Fruit fly (Drosophila melanogaster) whole organism, embryonic: ENCODE measurements around the gene Dbx.

Experiments
- CG10979 ChIP-seq: fragments of 200-800 bp; sonication (Bioruptor generic); optimal IDR thresholded peaks from 2 replicates; lab custom pipeline; 2018; ENCODE audit warnings: missing biosample characterization, mild to moderate bottlenecking, missing genetic modification characterization, moderate library complexity
- CG11560 ChIP-seq: fragments of 200-800 bp; sonication (Bioruptor generic); IDR thresholded peaks from 3 replicates; pipeline ENCODE4 v1.3.6; 2022; ENCODE audit warnings: missing biosample characterization, missing genetic modification characterization
- CG11696 ChIP-seq: fragments of 200-800 bp; sonication (Bioruptor generic); IDR thresholded peaks from 2 replicates; pipeline ENCODE4 v1.3.6; 2022; ENCODE audit warnings: missing biosample characterization, missing genetic modification characterization
- CG12659 ChIP-seq: fragments of 200-800 bp; sonication (Bioruptor generic); optimal IDR thresholded peaks from 3 replicates; lab custom pipeline; 2017; ENCODE audit warnings: mild to moderate bottlenecking, missing biosample characterization, missing genetic modification reagents, missing genetic modification characterization
- CG13296 ChIP-seq: fragments of 200-800 bp; sonication (Bioruptor generic); optimal IDR thresholded peaks from 3 replicates; lab custom pipeline; 2018; ENCODE audit warnings: missing biosample characterization, mild to moderate bottlenecking, missing genetic modification characterization
- CG13775 ChIP-seq: fragments of 200-800 bp; sonication (Bioruptor generic); optimal IDR thresholded peaks from 3 replicates; lab custom pipeline; 2017; ENCODE audit warnings: missing biosample characterization, mild to moderate bottlenecking, missing genetic modification characterization
- CG14860 ChIP-seq: fragments of 200-800 bp; sonication (Bioruptor generic); IDR thresholded peaks from 3 replicates; pipeline ENCODE4 v1.3.6; 2022; ENCODE audit warnings: missing biosample characterization, missing genetic modification characterization; ENCODE audit not compliant: partially characterized antibody
- CG14965 ChIP-seq: fragments of 200-800 bp; sonication (Bioruptor generic); optimal IDR thresholded peaks from 2 replicates; lab custom pipeline; 2016; ENCODE audit warnings: missing biosample characterization, missing genetic modification characterization, borderline replicate concordance
- CG15269 ChIP-seq: fragments of 200-800 bp; sonication (Bioruptor generic); optimal IDR thresholded peaks from 2 replicates; lab custom pipeline; 2018; ENCODE audit warnings: missing biosample characterization, mild to moderate bottlenecking, missing genetic modification characterization, moderate library complexity
- CG17361 ChIP-seq: fragments of 200-800 bp; sonication (Bioruptor generic); IDR thresholded peaks from 3 replicates; pipeline ENCODE4 v1.3.6; 2022; ENCODE audit warnings: missing biosample characterization, missing genetic modification characterization
- CG17568 ChIP-seq: fragments of 200-800 bp; sonication (Bioruptor generic); optimal IDR thresholded peaks from 2 replicates; lab custom pipeline; 2018; ENCODE audit warnings: missing biosample characterization, mild to moderate bottlenecking, missing genetic modification characterization, moderate library complexity
- CG1832 ChIP-seq: fragments of 200-800 bp; sonication (Bioruptor generic); optimal IDR thresholded peaks from 2 replicates; lab custom pipeline; 2017; ENCODE audit warnings: missing biosample characterization, mild to moderate bottlenecking, missing genetic modification characterization, inconsistent platforms
- CG3065 ChIP-seq: fragments of 200-800 bp; sonication (Bioruptor generic); optimal IDR thresholded peaks from 2 replicates; lab custom pipeline; 2016; ENCODE audit warnings: missing biosample characterization, missing genetic modification characterization
- CG3995 ChIP-seq: fragments of 200-800 bp; sonication (Bioruptor generic); optimal IDR thresholded peaks from 3 replicates; lab custom pipeline; 2016; ENCODE audit warnings: missing biosample characterization, missing genetic modification characterization
- CG43689 ChIP-seq: fragments of 200-800 bp; sonication (Bioruptor generic); IDR thresholded peaks from 2 replicates; pipeline ENCODE4 v1.3.6; 2022; ENCODE audit warnings: missing biosample characterization, missing genetic modification characterization
- CG7786 ChIP-seq: fragments of 200-800 bp; sonication (Bioruptor generic); optimal IDR thresholded peaks from 2 replicates; lab custom pipeline; 2016; ENCODE audit warnings: missing biosample characterization, missing genetic modification characterization
- CG8281 ChIP-seq: fragments of 200-800 bp; sonication (Bioruptor generic); optimal IDR thresholded peaks from 2 replicates; lab custom pipeline; 2018; ENCODE audit warnings: missing biosample characterization, mild to moderate bottlenecking, missing genetic modification characterization, moderate library complexity
- CG8944 ChIP-seq: fragments of 200-800 bp; sonication (Bioruptor generic); optimal IDR thresholded peaks from 3 replicates; lab custom pipeline; 2016; ENCODE audit warnings: missing biosample characterization, missing genetic modification characterization
- D19B ChIP-seq: fragments of 200-800 bp; sonication (Bioruptor generic); optimal IDR thresholded peaks from 2 replicates; lab custom pipeline; 2017; ENCODE audit warnings: missing biosample characterization, mild to moderate bottlenecking, missing genetic modification characterization
- GATAe ChIP-seq: fragments of 200-800 bp; sonication (Bioruptor generic); conservative IDR thresholded peaks from 2 replicates; pipeline ENCODE4 v1.3.6; 2022; ENCODE audit warnings: missing biosample characterization, missing genetic modification characterization
- Hand ChIP-seq: fragments of 200-800 bp; sonication (Bioruptor generic); optimal IDR thresholded peaks from 2 replicates; lab custom pipeline; 2017; ENCODE audit warnings: mild to moderate bottlenecking, missing biosample characterization, missing genetic modification reagents, missing genetic modification characterization
- Med ChIP-seq: fragments of 200-800 bp; sonication (Bioruptor generic); peaks from one replicate; lab custom pipeline; 2016; ENCODE audit warnings: missing biosample characterization, missing genetic modification characterization, mild to moderate bottlenecking, inconsistent platforms, moderate library complexity
- NC2α ChIP-seq: fragments of 200-800 bp; sonication (Bioruptor generic); optimal IDR thresholded peaks from 2 replicates; lab custom pipeline; 2016; ENCODE audit warnings: missing biosample characterization, missing genetic modification characterization
- NFAT ChIP-seq: fragments of 200-800 bp; sonication (Bioruptor generic); IDR thresholded peaks from 2 replicates; pipeline ENCODE4 v1.3.6; 2022; ENCODE audit warnings: missing biosample characterization, missing genetic modification characterization
- Ravus ChIP-seq: fragments of 200-800 bp; sonication (Bioruptor generic); IDR thresholded peaks from 2 replicates; pipeline ENCODE4 v1.3.6; 2022; ENCODE audit warnings: missing biosample characterization, missing genetic modification characterization
- Spps ChIP-seq: fragments of 200-800 bp; sonication (Bioruptor generic); optimal IDR thresholded peaks from 2 replicates; lab custom pipeline; 2018; ENCODE audit warnings: missing biosample characterization, mild to moderate bottlenecking, missing genetic modification characterization
- abd-A ChIP-seq: fragments of 200-800 bp; sonication (Bioruptor generic); optimal IDR thresholded peaks from 3 replicates; lab custom pipeline; 2019; ENCODE audit warnings: missing biosample characterization, mild to moderate bottlenecking, missing genetic modification characterization, moderate library complexity
- ase ChIP-seq: fragments of 200-800 bp; sonication (Bioruptor generic); IDR thresholded peaks from 3 replicates; pipeline ENCODE4 v1.3.6; 2022; ENCODE audit warnings: missing biosample characterization, missing genetic modification characterization
- bcd ChIP-seq: fragments of 200-800 bp; sonication (Bioruptor generic); optimal IDR thresholded peaks from 2 replicates; lab custom pipeline; 2017; ENCODE audit warnings: missing biosample characterization, mild to moderate bottlenecking, missing genetic modification characterization
- bsh ChIP-seq, 2 experiments: fragments of 200-800 bp; sonication (Bioruptor generic); optimal IDR thresholded peaks; 2 replicates each; lab custom pipeline; 2017 to 2018; ENCODE audit warnings: mild to moderate bottlenecking in 2 of 2, missing biosample characterization in 2 of 2, missing genetic modification characterization in 2 of 2, moderate library complexity in 1 of 2
- cas ChIP-seq: fragments of 200-800 bp; sonication (Bioruptor generic); IDR thresholded peaks from 2 replicates; pipeline ENCODE4 v1.3.6; 2022; ENCODE audit warnings: missing biosample characterization, missing genetic modification characterization
- dmrt11E ChIP-seq: fragments of 200-800 bp; sonication (Bioruptor generic); optimal IDR thresholded peaks from 3 replicates; lab custom pipeline; 2018; ENCODE audit warnings: missing biosample characterization, mild to moderate bottlenecking, missing genetic modification characterization, moderate library complexity
- dmrt99B ChIP-seq: fragments of 200-800 bp; sonication (Bioruptor generic); optimal IDR thresholded peaks from 2 replicates; lab custom pipeline; 2018; ENCODE audit warnings: missing biosample characterization, mild to moderate bottlenecking, missing genetic modification characterization, moderate library complexity
- fd102C ChIP-seq: fragments of 200-800 bp; sonication (Bioruptor generic); optimal IDR thresholded peaks from 2 replicates; lab custom pipeline; 2018; ENCODE audit warnings: missing biosample characterization, mild to moderate bottlenecking, missing genetic modification characterization, moderate library complexity
- gcm2 ChIP-seq: fragments of 200-800 bp; sonication (Bioruptor generic); optimal IDR thresholded peaks from 2 replicates; lab custom pipeline; 2016; ENCODE audit warnings: missing biosample characterization, missing genetic modification characterization
- grau ChIP-seq: fragments of 200-800 bp; optimal IDR thresholded peaks from 3 replicates; lab custom pipeline; 2019; ENCODE audit warnings: missing biosample characterization, mild to moderate bottlenecking, missing genetic modification characterization, moderate library complexity
- klu ChIP-seq: fragments of 200-800 bp; sonication (Bioruptor generic); IDR thresholded peaks from 2 replicates; pipeline ENCODE4 v1.3.6; 2022; ENCODE audit warnings: missing biosample characterization, missing genetic modification characterization
- knrl ChIP-seq: fragments of 200-800 bp; sonication (Bioruptor generic); IDR thresholded peaks from 3 replicates; pipeline ENCODE4 v1.3.6; 2022; ENCODE audit warnings: missing biosample characterization, missing genetic modification characterization; ENCODE audit not compliant: partially characterized antibody
- lov ChIP-seq, 2 experiments: fragments of 200-800 bp in 1 of 2; fragments of >200 bp in 1 of 2; sonication (Bioruptor generic) in 1 of 2; IDR thresholded peaks in 1 of 2; optimal IDR thresholded peaks in 1 of 2; 2 replicates in 1 of 2; 3 replicates in 1 of 2; pipeline versions ENCODE4 v1.3.6 to Lab custom; 2017 to 2022; ENCODE audit warnings: missing biosample characterization in 1 of 2, missing genetic modification characterization in 1 of 2
- luna ChIP-seq: fragments of 200-800 bp; sonication (Bioruptor generic); optimal IDR thresholded peaks from 2 replicates; lab custom pipeline; 2016; ENCODE audit warnings: missing biosample characterization, missing genetic modification characterization
- nerfin-1 ChIP-seq: fragments of 200-800 bp; sonication (Bioruptor generic); optimal IDR thresholded peaks from 3 replicates; lab custom pipeline; 2019; ENCODE audit warnings: missing biosample characterization, mild to moderate bottlenecking, missing genetic modification characterization, moderate library complexity
- org-1 ChIP-seq: fragments of 200-800 bp; sonication (Bioruptor generic); optimal IDR thresholded peaks from 2 replicates; lab custom pipeline; 2017; ENCODE audit warnings: missing biosample characterization, missing genetic modification characterization
- p53 ChIP-seq: fragments of 200-800 bp; sonication (Bioruptor generic); optimal IDR thresholded peaks from 2 replicates; lab custom pipeline; 2016; ENCODE audit warnings: missing biosample characterization, missing genetic modification characterization
- pb ChIP-seq: fragments of 200-800 bp; sonication (Bioruptor generic); optimal IDR thresholded peaks from 3 replicates; lab custom pipeline; 2016; ENCODE audit warnings: missing biosample characterization, missing genetic modification characterization
- ro ChIP-seq: fragments of 200-800 bp; sonication (Bioruptor generic); IDR thresholded peaks from 2 replicates; pipeline ENCODE4 v1.3.6; 2022; ENCODE audit warnings: missing biosample characterization, missing genetic modification characterization
- row ChIP-seq: fragments of 200-800 bp; sonication (Bioruptor generic); IDR thresholded peaks from 3 replicates; pipeline ENCODE4 v1.3.6; 2022; ENCODE audit warnings: missing biosample characterization, missing genetic modification characterization
- scrt ChIP-seq: fragments of 200-800 bp; sonication (Bioruptor generic); optimal IDR thresholded peaks from 2 replicates; lab custom pipeline; 2018; ENCODE audit warnings: missing biosample characterization, mild to moderate bottlenecking, missing genetic modification characterization, moderate library complexity
- seq ChIP-seq: fragments of 200-800 bp; sonication (Bioruptor generic); IDR thresholded peaks from 2 replicates; pipeline ENCODE4 v1.3.6; 2022; ENCODE audit warnings: missing biosample characterization, missing genetic modification characterization
- tx ChIP-seq: fragments of 200-800 bp; sonication (Bioruptor generic); optimal IDR thresholded peaks from 2 replicates; lab custom pipeline; 2016; ENCODE audit warnings: missing biosample characterization, missing genetic modification characterization
- zfh1 ChIP-seq: fragments of 200-800 bp; sonication (Bioruptor generic); IDR thresholded peaks from 3 replicates; pipeline ENCODE4 v1.3.6; 2022; ENCODE audit warnings: missing biosample characterization, missing genetic modification characterization

The Dbx gene

dm6 chr3L:1876215-1876625 is 44.9 kb upstream of the Dbx start, which contains the start of gene dre4 (continued):
- peak; percentile 33 for TF ChIP-seq NC2α
- peak; percentile 30 for TF ChIP-seq CG13296
- TF ChIP-seq CG43689 = peak; percentile 15; the same call in 1 of the 2 replicates
- peak; percentile 72 for TF ChIP-seq dmrt11E (tag; lab: Kevin White, UChicago)
- peak; percentile 65 for TF ChIP-seq CG13775 (GFP tag; lab: Kevin White, UChicago)
- TF ChIP-seq bsh (GFP tag; optimal IDR thresholded peaks at IDR 0.05; lab: Kevin White, UChicago) = peak; percentile 19 to 76
- TF ChIP-seq CG3995 (GFP tag; lab: Kevin White, UChicago) = peak; percentile 37
- peak; percentile 67 for TF ChIP-seq Spps (tag; lab: Kevin White, UChicago)
- no peak for TF ChIP-seq lov (optimal IDR thresholded peaks at IDR 0.05; lab: Kevin White, UChicago)
- 0 out of 3 replicates have a peak, but pooled peaks have one; percentile 18 for TF ChIP-seq lov (GFP tag; IDR thresholded peaks at IDR 0.05; lab: Robert Waterston, UW)
- peak; percentile 94 for TF ChIP-seq nerfin-1 (tag; lab: Kevin White, UChicago)
- peak; percentile 37 for TF ChIP-seq fd102C
- no peak for TF ChIP-seq abd-A
- TF ChIP-seq CG8944 (GFP tag; lab: Kevin White, UChicago) = peak; percentile 67
- TF ChIP-seq ro (GFP tag; lab: Robert Waterston, UW) = no peak
- TF ChIP-seq CG10979 (tag; lab: Kevin White, UChicago) = peak; percentile 78
- TF ChIP-seq dmrt99B = peak; percentile 65
- TF ChIP-seq CG14965 (GFP tag; lab: Kevin White, UChicago) = no peak
- TF ChIP-seq CG11696 = peak; percentile 28; the same call in 1 of the 2 replicates
- TF ChIP-seq D19B (GFP tag; lab: Kevin White, UChicago) = peak; percentile 53
- TF ChIP-seq row (GFP tag; lab: Robert Waterston, UW) = peak; percentile 70
- TF ChIP-seq p53 = peak; percentile 33
- TF ChIP-seq CG11560 (tag; lab: Robert Waterston, UW) = no peak
- TF ChIP-seq cas (GFP tag; lab: Robert Waterston, UW) = no peak
- TF ChIP-seq tx (GFP tag; lab: Kevin White, UChicago) = peak; percentile 70
- TF ChIP-seq Ravus (GFP tag; lab: Robert Waterston, UW) = no peak; the same call in 1 of the 2 replicates
- peak; percentile 32 for TF ChIP-seq scrt (GFP tag; lab: Kevin White, UChicago)
- peak; percentile 64 for TF ChIP-seq grau (tag; lab: Kevin White, UChicago)
- TF ChIP-seq NFAT (GFP tag; lab: Robert Waterston, UW) = no peak
- TF ChIP-seq pb (GFP tag; lab: Kevin White, UChicago) = peak; percentile 23
- peak; percentile 42 for TF ChIP-seq CG3065
- TF ChIP-seq CG8281 = no peak
- TF ChIP-seq org-1 (GFP tag; lab: Kevin White, UChicago) = peak; percentile 42
- TF ChIP-seq zfh1 = peak; percentile 78
- peak; percentile 58 for TF ChIP-seq CG15269 (tag; lab: Kevin White, UChicago)
- peak; percentile 58; the same call in 1 of the 2 replicates for TF ChIP-seq klu (GFP tag; lab: Robert Waterston, UW)
- peak; percentile 42 for TF ChIP-seq luna (GFP tag; lab: Kevin White, UChicago)
- peak; percentile 45 for TF ChIP-seq gcm2 (GFP tag; lab: Kevin White, UChicago)
- peak; percentile 86 for TF ChIP-seq CG12659 (GFP tag; lab: Kevin White, UChicago)
- TF ChIP-seq Med (GFP tag; lab: Kevin White, UChicago) = peak; percentile 91
- TF ChIP-seq seq (GFP tag; lab: Robert Waterston, UW) = peak; percentile 60; the same call in 1 of the 2 replicates
- TF ChIP-seq CG17361 (GFP tag; lab: Robert Waterston, UW) = peak; percentile 73
- TF ChIP-seq CG7786 (GFP tag; lab: Kevin White, UChicago) = peak; percentile 67
- TF ChIP-seq bcd (GFP tag; lab: Kevin White, UChicago) = peak; percentile 74
- TF ChIP-seq CG14860 = no peak
- TF ChIP-seq CG17568 (GFP tag; lab: Kevin White, UChicago) = no peak
- TF ChIP-seq GATAe (GFP tag; lab: Robert Waterston, UW) = no peak
- TF ChIP-seq ase (GFP tag; lab: Robert Waterston, UW) = no peak; the same call in 2 of the 3 replicates
- TF ChIP-seq CG1832 (GFP tag; lab: Kevin White, UChicago) = no peak
- TF ChIP-seq knrl (GFP tag; lab: Robert Waterston, UW) = peak; percentile 60; the same call in 1 of the 3 replicates
- TF ChIP-seq Hand (GFP tag; lab: Kevin White, UChicago) = no peak
